Worm (Caenorhabditis elegans) whole organism, midembryonic: ENCODE data around the gene F14D7.2.

Experiments
- T22C8.4 ChIP-seq: fragments of 200-800 bp; sonication (Bioruptor generic); IDR thresholded peaks from 2 replicates; pipeline ENCODE4 v1.3.6; 2022; ENCODE audit warnings: missing genetic modification characterization, missing compliant biosample characterization
- cog-1 ChIP-seq: sonication (generic microtip); optimal IDR thresholded peaks from 2 replicates; lab custom pipeline; 2016; ENCODE audit warnings: missing genetic modification characterization, missing compliant biosample characterization
- flt-1 ChIP-seq: fragments of 200-800 bp; sonication (Bioruptor generic); IDR thresholded peaks from 2 replicates; pipeline ENCODE4 v1.3.6; 2022; ENCODE audit warnings: missing genetic modification characterization, missing compliant biosample characterization
- klf-2 ChIP-seq: fragments of 200-800 bp; sonication (Bioruptor generic); conservative IDR thresholded peaks from 2 replicates; pipeline ENCODE4 v1.3.6; 2022; ENCODE audit warnings: missing genetic modification reagents, missing genetic modification characterization, missing compliant biosample characterization
- med-1 ChIP-seq: sonication (generic microtip); optimal IDR thresholded peaks from 2 replicates; lab custom pipeline; 2017; ENCODE audit warnings: missing genetic modification characterization, mild to moderate bottlenecking, missing compliant biosample characterization, antibody characterized with exemption, missing genetic modification reagents; ENCODE audit not compliant: insufficient read depth
- ref-1 ChIP-seq: fragments of 200-800 bp; sonication (Bioruptor generic); conservative IDR thresholded peaks from 2 replicates; pipeline ENCODE4 v1.3.6; 2022; ENCODE audit warnings: missing genetic modification reagents, missing genetic modification characterization, missing compliant biosample characterization
- tab-1 ChIP-seq: fragments of 200-800 bp; sonication (Bioruptor generic); IDR thresholded peaks from 2 replicates; pipeline ENCODE4 v1.3.6; 2022; ENCODE audit warnings: missing genetic modification characterization, missing compliant biosample characterization
- ztf-23 ChIP-seq: fragments of 200-800 bp; sonication (Bioruptor generic); IDR thresholded peaks from 2 replicates; pipeline ENCODE4 v1.3.6; 2022; ENCODE audit warnings: missing genetic modification reagents, missing genetic modification characterization, missing compliant biosample characterization
- ztf-29 ChIP-seq: fragments of 200-800 bp; sonication (Bioruptor generic); IDR thresholded peaks from 2 replicates; pipeline ENCODE4 v1.3.6; 2022; ENCODE audit warnings: missing genetic modification reagents, missing genetic modification characterization, missing compliant biosample characterization

F14D7.2 gene

ce11 chrV:14268616-14269015 lies 24.9 kb downstream of the F14D7.2 start, which contains the start of gene F40G12.4:
Gene F40G12.4, minus strand, starts transcription at chrV:14268716.
- TF ChIP-seq tab-1 (GFP tag; lab: Robert Waterston, UW) (no peak), cog-1 (tag; lab: Kevin White, UChicago) (no peak), med-1 (no peak), ztf-23 (GFP tag; lab: Robert Waterston, UW) (no peak), T22C8.4 (GFP tag; lab: Robert Waterston, UW) (no peak), ztf-29 (no peak), flt-1 (GFP tag; lab: Robert Waterston, UW) (no peak), ref-1 (GFP tag; lab: Robert Waterston, UW) (no peak)

- no peak for TF ChIP-seq cog-1 (tag; lab: Kevin White, UChicago)
- TF ChIP-seq flt-1 (GFP tag; lab: Robert Waterston, UW): no peak
- no peak for TF ChIP-seq med-1
- TF ChIP-seq T22C8.4 (GFP tag; lab: Robert Waterston, UW): no peak
- TF ChIP-seq ztf-29: no peak
- no peak for TF ChIP-seq klf-2
- TF ChIP-seq ref-1 (GFP tag; lab: Robert Waterston, UW): no peak
- no peak for TF ChIP-seq ztf-23 (GFP tag; lab: Robert Waterston, UW)
- TF ChIP-seq tab-1 (GFP tag; lab: Robert Waterston, UW): no peak
These were observed 26.1 kb downstream of the F14D7.2 start for ce11 chrV:14267326-14267942.

- TF ChIP-seq T22C8.4 (GFP tag; lab: Robert Waterston, UW) (no peak), ztf-29 (no peak), ztf-23 (GFP tag; lab: Robert Waterston, UW) (no peak), cog-1 (tag; lab: Kevin White, UChicago) (no peak), flt-1 (GFP tag; lab: Robert Waterston, UW) (no peak), ref-1 (GFP tag; lab: Robert Waterston, UW) (no peak), med-1 (no peak), klf-2 (no peak), tab-1 (GFP tag; lab: Robert Waterston, UW) (no peak)
These were observed 32.7 kb downstream of the F14D7.2 start, which contains the start of gene F40G12.2 for ce11 chrV:14260831-14261230. Gene F40G12.2, minus strand, starts transcription at chrV:14260931.

- no peak for TF ChIP-seq tab-1 (GFP tag; lab: Robert Waterston, UW)
- TF ChIP-seq flt-1 (GFP tag; lab: Robert Waterston, UW): no peak
- TF ChIP-seq med-1: no peak
- no peak for TF ChIP-seq cog-1 (tag; lab: Kevin White, UChicago)
- no peak for TF ChIP-seq klf-2
- no peak for TF ChIP-seq ref-1 (GFP tag; lab: Robert Waterston, UW)
- TF ChIP-seq ztf-23 (GFP tag; lab: Robert Waterston, UW): no peak
- no peak for TF ChIP-seq T22C8.4 (GFP tag; lab: Robert Waterston, UW)
- no peak for TF ChIP-seq ztf-29
These were observed 36.7 kb downstream of the F14D7.2 start, which contains the start of gene sre-8 for ce11 chrV:14256813-14257212. Gene sre-8, plus strand, starts transcription at chrV:14257113.

ce11 chrV:14254221-14254620 lies 39.3 kb downstream of the F14D7.2 start, which contains the start of gene K02E11.7:
Gene K02E11.7, minus strand, starts transcription at chrV:14254321.
- TF ChIP-seq ztf-23 (GFP tag; lab: Robert Waterston, UW) (no peak), med-1 (no peak), T22C8.4 (GFP tag; lab: Robert Waterston, UW) (no peak), ref-1 (GFP tag; lab: Robert Waterston, UW) (no peak), tab-1 (GFP tag; lab: Robert Waterston, UW) (no peak), flt-1 (GFP tag; lab: Robert Waterston, UW) (no peak), cog-1 (tag; lab: Kevin White, UChicago) (no peak), ztf-29 (no peak), klf-2 (no peak)

- no peak for TF ChIP-seq tab-1 (GFP tag; lab: Robert Waterston, UW)
- TF ChIP-seq T22C8.4 (GFP tag; lab: Robert Waterston, UW): no peak
- TF ChIP-seq med-1: no peak
- TF ChIP-seq ztf-29: no peak
- no peak for TF ChIP-seq cog-1 (tag; lab: Kevin White, UChicago)
- TF ChIP-seq flt-1 (GFP tag; lab: Robert Waterston, UW): no peak
- no peak for TF ChIP-seq klf-2
- no peak for TF ChIP-seq ref-1 (GFP tag; lab: Robert Waterston, UW)
- no peak for TF ChIP-seq ztf-23 (GFP tag; lab: Robert Waterston, UW)
These were observed 41.5 kb downstream of the F14D7.2 start, which contains the start of gene K02E11.5 for ce11 chrV:14252025-14252424. Gene K02E11.5, plus strand, starts transcription at chrV:14252325.

ce11 chrV:14248654-14249053 lies 44.9 kb downstream of the F14D7.2 start, which contains the start of gene K02E11.6:
Gene K02E11.6, plus strand, starts transcription at chrV:14248802.
- TF ChIP-seq tab-1 (GFP tag; lab: Robert Waterston, UW) (no peak), cog-1 (tag; lab: Kevin White, UChicago) (no peak), ref-1 (GFP tag; lab: Robert Waterston, UW) (no peak), T22C8.4 (GFP tag; lab: Robert Waterston, UW) (no peak), med-1 (no peak), ztf-29 (no peak), ztf-23 (GFP tag; lab: Robert Waterston, UW) (no peak)

ce11 chrV:14248025-14248424 lies 45.5 kb downstream of the F14D7.2 start, which contains the start of gene K02E11.4:
Gene K02E11.4, minus strand, starts transcription at chrV:14248125.
- TF ChIP-seq klf-2: no peak
- no peak for TF ChIP-seq med-1
- TF ChIP-seq cog-1 (tag; lab: Kevin White, UChicago): no peak
- TF ChIP-seq flt-1 (GFP tag; lab: Robert Waterston, UW): no peak
- no peak for TF ChIP-seq ztf-29
- no peak for TF ChIP-seq T22C8.4 (GFP tag; lab: Robert Waterston, UW)
- no peak for TF ChIP-seq tab-1 (GFP tag; lab: Robert Waterston, UW)
- TF ChIP-seq ref-1 (GFP tag; lab: Robert Waterston, UW): no peak
- TF ChIP-seq ztf-23 (GFP tag; lab: Robert Waterston, UW): no peak

ce11 chrV:14246761-14247160 lies 46.8 kb downstream of the F14D7.2 start, which contains the start of gene K02E11.3:
Gene K02E11.3, minus strand, starts transcription at chrV:14246861.
- TF ChIP-seq flt-1 (GFP tag; lab: Robert Waterston, UW) (no peak), klf-2 (no peak), ztf-23 (GFP tag; lab: Robert Waterston, UW) (no peak), T22C8.4 (GFP tag; lab: Robert Waterston, UW) (no peak), ztf-29 (no peak), tab-1 (GFP tag; lab: Robert Waterston, UW) (no peak), ref-1 (GFP tag; lab: Robert Waterston, UW) (no peak), med-1 (no peak), cog-1 (tag; lab: Kevin White, UChicago) (no peak)
